Worm (Caenorhabditis elegans) whole organism, L3 larva: Measurements from ENCODE around the gene elf-1.

ENCODE experiments used
- nfya-1 ChIP-seq: sonication (generic microtip); optimal IDR thresholded peaks from 2 replicates; lab custom pipeline; 2017; ENCODE audit warnings: missing genetic modification characterization, mild to moderate bottlenecking, missing compliant biosample characterization, antibody characterized with exemption, moderate library complexity; ENCODE audit not compliant: insufficient read depth
- pqm-1 ChIP-seq: fragments of 150-350 bp; optimal IDR thresholded peaks from 2 replicates; lab custom pipeline; 2017; ENCODE audit warnings: missing biosample characterization, missing genetic modification characterization, inconsistent platforms
- skn-1 ChIP-seq: fragments of 150-350 bp; optimal IDR thresholded peaks from 2 replicates; lab custom pipeline; 2014; ENCODE audit warnings: missing biosample characterization, missing genetic modification characterization
- snpc-4 ChIP-seq: fragments of 150-350 bp; optimal IDR thresholded peaks from 2 replicates; lab custom pipeline; 2014; ENCODE audit warnings: missing biosample characterization, missing genetic modification characterization
- unc-39 ChIP-seq: sonication (generic microtip); optimal IDR thresholded peaks from 4 replicates; lab custom pipeline; 2017; ENCODE audit warnings: missing biosample characterization, missing genetic modification characterization

- no peak for TF ChIP-seq nfya-1
- no peak for TF ChIP-seq snpc-4
- no peak for TF ChIP-seq skn-1
- TF ChIP-seq pqm-1 (tag; lab: Kevin White, UChicago), result no peak
- no peak for TF ChIP-seq unc-39 (tag; lab: Kevin White, UChicago)
These were observed 886 bp upstream of the elf-1 start for ce11 chrIII:688083-688482.
